Worm (Caenorhabditis elegans) whole organism, L4/young adult: ENCODE data around the gene Y48E1B.8.

ENCODE experiments used
- W03F9.2 ChIP-seq: fragments of 150-350 bp; optimal IDR thresholded peaks from 2 replicates; lab custom pipeline; 2014; ENCODE audit warnings: missing biosample characterization, missing genetic modification characterization
- dao-5 ChIP-seq: sonication (generic microtip); optimal IDR thresholded peaks from 2 replicates; lab custom pipeline; 2016; ENCODE audit warnings: missing genotype, missing genetic modification characterization, moderate library complexity, missing compliant biosample characterization
- him-1 ChIP-seq: sonication (generic microtip); optimal IDR thresholded peaks from 2 replicates; lab custom pipeline; 2016; ENCODE audit warnings: missing genotype, missing genetic modification reagents, missing genetic modification characterization, missing compliant biosample characterization

- TF ChIP-seq dao-5 (tag; lab: Kevin White, UChicago) (no peak), W03F9.2 (no peak), him-1 (tag; lab: Kevin White, UChicago) (no peak)
These were observed 11.1 kb upstream of the Y48E1B.8 start for ce11 chrII:13574395-13574794.
